Fruit fly (Drosophila melanogaster) whole organism, embryonic: ENCODE data around the gene CG12024.
A peak's percentile ranks its signal among the peaks of the same experiment; 100 is the strongest.

Source experiments
- Adf1 ChIP-seq: fragments of 200-800 bp; sonication (Bioruptor generic); IDR thresholded peaks from 2 replicates; pipeline ENCODE4 v1.3.6; 2022; ENCODE audit warnings: missing biosample characterization, missing genetic modification characterization
- Atf-2 ChIP-seq: fragments of 200-800 bp; sonication (Bioruptor generic); optimal IDR thresholded peaks from 2 replicates; lab custom pipeline; 2016; ENCODE audit warnings: missing biosample characterization, missing genetic modification characterization
- Bdp1 ChIP-seq: fragments of 200-800 bp; sonication (Bioruptor generic); optimal IDR thresholded peaks from 3 replicates; lab custom pipeline; 2016; ENCODE audit warnings: missing biosample characterization, missing genetic modification characterization
- CG10321 ChIP-seq: fragments of 200-800 bp; sonication (Bioruptor generic); IDR thresholded peaks from 2 replicates; pipeline ENCODE4 v1.3.6; 2022; ENCODE audit warnings: missing biosample characterization, missing genetic modification characterization
- CG10543 ChIP-seq: fragments of 200-800 bp; sonication (Bioruptor generic); optimal IDR thresholded peaks from 3 replicates; lab custom pipeline; 2017; ENCODE audit warnings: missing biosample characterization, mild to moderate bottlenecking, missing genetic modification characterization, moderate library complexity
- CG12299 ChIP-seq: fragments of 200-800 bp; sonication (Bioruptor generic); optimal IDR thresholded peaks from 2 replicates; lab custom pipeline; 2018; ENCODE audit warnings: missing biosample characterization, mild to moderate bottlenecking, missing genetic modification characterization
- CG14050 ChIP-seq: fragments of 200-800 bp; sonication (Bioruptor generic); IDR thresholded peaks from 3 replicates; pipeline ENCODE4 v1.3.6; 2022; ENCODE audit warnings: missing biosample characterization, missing genetic modification characterization
- CG14710 ChIP-seq: fragments of 200-800 bp; sonication (Bioruptor generic); optimal IDR thresholded peaks from 3 replicates; lab custom pipeline; 2019; ENCODE audit warnings: missing biosample characterization, mild to moderate bottlenecking, missing genetic modification characterization, moderate library complexity
- CG14965 ChIP-seq: fragments of 200-800 bp; sonication (Bioruptor generic); optimal IDR thresholded peaks from 2 replicates; lab custom pipeline; 2016; ENCODE audit warnings: missing biosample characterization, missing genetic modification characterization, borderline replicate concordance
- CG16813 ChIP-seq: fragments of 200-800 bp; sonication (Bioruptor generic); IDR thresholded peaks from 3 replicates; pipeline ENCODE4 v1.3.6; 2022; ENCODE audit warnings: missing biosample characterization, missing genetic modification characterization; ENCODE audit not compliant: partially characterized antibody
- CG16863 ChIP-seq: fragments of 200-800 bp; sonication (Bioruptor generic); optimal IDR thresholded peaks from 3 replicates; lab custom pipeline; 2016; ENCODE audit warnings: missing biosample characterization, missing genetic modification characterization
- CG17802 ChIP-seq: fragments of 200-800 bp; sonication (Bioruptor generic); optimal IDR thresholded peaks from 2 replicates; lab custom pipeline; 2018; ENCODE audit warnings: missing biosample characterization, mild to moderate bottlenecking, missing genetic modification characterization, moderate library complexity
- CG18262 ChIP-seq: fragments of 200-800 bp; optimal IDR thresholded peaks from 3 replicates; lab custom pipeline; 2019; ENCODE audit warnings: missing biosample characterization, mild to moderate bottlenecking, missing genetic modification characterization, moderate library complexity
- CG2120 ChIP-seq: fragments of 200-800 bp; sonication (Bioruptor generic); optimal IDR thresholded peaks from 3 replicates; lab custom pipeline; 2016; ENCODE audit warnings: missing biosample characterization, missing genetic modification characterization
- CG2889 ChIP-seq: fragments of 200-800 bp; sonication (Bioruptor generic); IDR thresholded peaks from 3 replicates; pipeline ENCODE4 v1.3.6; 2022; ENCODE audit warnings: missing biosample characterization, missing genetic modification characterization
- CG30403 ChIP-seq: fragments of 200-800 bp; sonication (Bioruptor generic); optimal IDR thresholded peaks from 3 replicates; lab custom pipeline; 2016; ENCODE audit warnings: missing biosample characterization, missing genetic modification characterization
- CG34422 ChIP-seq: fragments of 200-800 bp; sonication (Bioruptor generic); IDR thresholded peaks from 3 replicates; pipeline ENCODE4 v1.3.6; 2022; ENCODE audit warnings: missing biosample characterization, missing genetic modification characterization
- CG4328 ChIP-seq: fragments of 200-800 bp; sonication (Bioruptor generic); optimal IDR thresholded peaks from 3 replicates; lab custom pipeline; 2017; ENCODE audit warnings: missing biosample characterization, missing genetic modification reagents, missing genetic modification characterization
- CG7357 ChIP-seq: fragments of 200-800 bp; sonication (Bioruptor generic); IDR thresholded peaks from 3 replicates; pipeline ENCODE4 v1.3.6; 2022; ENCODE audit warnings: missing biosample characterization, missing genetic modification characterization
- CG8478 ChIP-seq: fragments of >200 bp; optimal IDR thresholded peaks from 2 replicates; lab custom pipeline; 2018
- CG8944 ChIP-seq: fragments of 200-800 bp; sonication (Bioruptor generic); optimal IDR thresholded peaks from 3 replicates; lab custom pipeline; 2016; ENCODE audit warnings: missing biosample characterization, missing genetic modification characterization
- CG9215 ChIP-seq: fragments of 200-800 bp; sonication (Bioruptor generic); IDR thresholded peaks from 2 replicates; pipeline ENCODE4 v1.3.6; 2022; ENCODE audit warnings: missing biosample characterization, missing genetic modification characterization
- ERR ChIP-seq: fragments of 200-800 bp; sonication (Bioruptor generic); optimal IDR thresholded peaks from 2 replicates; lab custom pipeline; 2016; ENCODE audit warnings: missing biosample characterization, missing genetic modification characterization
- Ets97D ChIP-seq: fragments of 200-800 bp; sonication (Bioruptor generic); optimal IDR thresholded peaks from 3 replicates; lab custom pipeline; 2016; ENCODE audit warnings: missing biosample characterization, missing genetic modification characterization
- HHEX ChIP-seq: fragments of 200-800 bp; sonication (Bioruptor generic); optimal IDR thresholded peaks from 3 replicates; lab custom pipeline; 2017; ENCODE audit warnings: missing biosample characterization, mild to moderate bottlenecking, missing genetic modification characterization, missing genetic modification reagents
- Hmx ChIP-seq: fragments of 200-800 bp; sonication (Bioruptor generic); optimal IDR thresholded peaks from 2 replicates; lab custom pipeline; 2016; ENCODE audit warnings: missing biosample characterization, missing genetic modification characterization
- Hr39 ChIP-seq: fragments of >200 bp; optimal IDR thresholded peaks from 2 replicates; lab custom pipeline; 2017
- Lhr ChIP-seq: fragments of 200-800 bp; sonication (Bioruptor generic); optimal IDR thresholded peaks from 3 replicates; lab custom pipeline; 2017; ENCODE audit warnings: mild to moderate bottlenecking, missing biosample characterization, missing genetic modification reagents, missing genetic modification characterization
- Meics ChIP-seq: fragments of 200-800 bp; sonication (Bioruptor generic); optimal IDR thresholded peaks from 2 replicates; lab custom pipeline; 2017; ENCODE audit warnings: missing biosample characterization, mild to moderate bottlenecking, missing genetic modification characterization
- Taf1 ChIP-seq: fragments of 200-800 bp; sonication (Bioruptor generic); IDR thresholded peaks from 2 replicates; pipeline ENCODE4 v1.3.6; 2022; ENCODE audit warnings: missing biosample characterization, missing genetic modification characterization
- ac ChIP-seq: fragments of 200-800 bp; sonication (Bioruptor generic); optimal IDR thresholded peaks from 3 replicates; lab custom pipeline; 2017; ENCODE audit warnings: missing biosample characterization, mild to moderate bottlenecking, missing genetic modification characterization
- al ChIP-seq: fragments of 200-800 bp; sonication (Bioruptor generic); IDR thresholded peaks from 2 replicates; pipeline ENCODE4 v1.3.6; 2022; ENCODE audit warnings: missing biosample characterization, missing genetic modification characterization
- ase ChIP-seq: fragments of 200-800 bp; sonication (Bioruptor generic); IDR thresholded peaks from 3 replicates; pipeline ENCODE4 v1.3.6; 2022; ENCODE audit warnings: missing biosample characterization, missing genetic modification characterization
- bigmax ChIP-seq: fragments of 200-800 bp; sonication (Bioruptor generic); optimal IDR thresholded peaks from 2 replicates; lab custom pipeline; 2018; ENCODE audit warnings: missing biosample characterization, mild to moderate bottlenecking, missing genetic modification characterization
- cato ChIP-seq: fragments of 200-800 bp; sonication (Bioruptor generic); optimal IDR thresholded peaks from 2 replicates; lab custom pipeline; 2016; ENCODE audit warnings: missing biosample characterization, missing genetic modification characterization, borderline replicate concordance
- croc ChIP-seq: fragments of 200-800 bp; sonication (Bioruptor generic); conservative IDR thresholded peaks from 3 replicates; pipeline ENCODE4 v1.3.6; 2022; ENCODE audit warnings: missing biosample characterization, missing genetic modification characterization
- da ChIP-seq: fragments of 200-800 bp; sonication (Bioruptor generic); optimal IDR thresholded peaks from 2 replicates; lab custom pipeline; 2016; ENCODE audit warnings: missing biosample characterization, missing genetic modification characterization
- disco-r ChIP-seq: fragments of 200-800 bp; sonication (Bioruptor generic); optimal IDR thresholded peaks from 2 replicates; lab custom pipeline; 2016; ENCODE audit warnings: missing biosample characterization, missing genetic modification characterization
- emc ChIP-seq: fragments of 200-800 bp; sonication (Bioruptor generic); optimal IDR thresholded peaks from 2 replicates; lab custom pipeline; 2016; ENCODE audit warnings: missing biosample characterization, missing genetic modification characterization
- ftz-f1 ChIP-seq: fragments of 200-800 bp; sonication (Bioruptor generic); optimal IDR thresholded peaks from 2 replicates; lab custom pipeline; 2016; ENCODE audit warnings: missing biosample characterization, missing genetic modification characterization
- grn ChIP-seq: fragments of 200-800 bp; sonication (Bioruptor generic); optimal IDR thresholded peaks from 3 replicates; lab custom pipeline; 2017; ENCODE audit warnings: missing biosample characterization, missing genetic modification characterization
- gt ChIP-seq: fragments of 200-800 bp; sonication (Bioruptor generic); IDR thresholded peaks from 2 replicates; pipeline ENCODE4 v1.3.6; 2022; ENCODE audit warnings: missing biosample characterization, missing genetic modification characterization
- kay ChIP-seq: fragments of 200-800 bp; sonication (Bioruptor generic); optimal IDR thresholded peaks from 2 replicates; lab custom pipeline; 2016; ENCODE audit warnings: missing biosample characterization, missing genetic modification characterization
- org-1 ChIP-seq: fragments of 200-800 bp; sonication (Bioruptor generic); optimal IDR thresholded peaks from 2 replicates; lab custom pipeline; 2017; ENCODE audit warnings: missing biosample characterization, missing genetic modification characterization
- ro ChIP-seq: fragments of 200-800 bp; sonication (Bioruptor generic); IDR thresholded peaks from 2 replicates; pipeline ENCODE4 v1.3.6; 2022; ENCODE audit warnings: missing biosample characterization, missing genetic modification characterization
- row ChIP-seq: fragments of 200-800 bp; sonication (Bioruptor generic); IDR thresholded peaks from 3 replicates; pipeline ENCODE4 v1.3.6; 2022; ENCODE audit warnings: missing biosample characterization, missing genetic modification characterization
- sd ChIP-seq: fragments of 200-800 bp; sonication (Bioruptor generic); optimal IDR thresholded peaks from 3 replicates; lab custom pipeline; 2018; ENCODE audit warnings: missing biosample characterization, mild to moderate bottlenecking, missing genetic modification characterization, moderate library complexity
- sens ChIP-seq: fragments of 200-800 bp; sonication (Bioruptor generic); peaks from one replicate; lab custom pipeline; 2016; ENCODE audit warnings: missing biosample characterization, missing genetic modification characterization
- slou ChIP-seq: fragments of 200-800 bp; sonication (Bioruptor generic); optimal IDR thresholded peaks from 3 replicates; lab custom pipeline; 2016; ENCODE audit warnings: missing biosample characterization, missing genetic modification characterization
- tio ChIP-seq: fragments of 200-800 bp; sonication (Bioruptor generic); optimal IDR thresholded peaks from 2 replicates; lab custom pipeline; 2017; ENCODE audit warnings: missing biosample characterization, missing genetic modification characterization, inconsistent platforms
- z ChIP-seq: fragments of 200-800 bp; sonication (Bioruptor generic); IDR thresholded peaks from 3 replicates; pipeline ENCODE4 v1.3.6; 2022; ENCODE audit warnings: missing biosample characterization, missing genetic modification characterization

Gene CG12024

DNA sequence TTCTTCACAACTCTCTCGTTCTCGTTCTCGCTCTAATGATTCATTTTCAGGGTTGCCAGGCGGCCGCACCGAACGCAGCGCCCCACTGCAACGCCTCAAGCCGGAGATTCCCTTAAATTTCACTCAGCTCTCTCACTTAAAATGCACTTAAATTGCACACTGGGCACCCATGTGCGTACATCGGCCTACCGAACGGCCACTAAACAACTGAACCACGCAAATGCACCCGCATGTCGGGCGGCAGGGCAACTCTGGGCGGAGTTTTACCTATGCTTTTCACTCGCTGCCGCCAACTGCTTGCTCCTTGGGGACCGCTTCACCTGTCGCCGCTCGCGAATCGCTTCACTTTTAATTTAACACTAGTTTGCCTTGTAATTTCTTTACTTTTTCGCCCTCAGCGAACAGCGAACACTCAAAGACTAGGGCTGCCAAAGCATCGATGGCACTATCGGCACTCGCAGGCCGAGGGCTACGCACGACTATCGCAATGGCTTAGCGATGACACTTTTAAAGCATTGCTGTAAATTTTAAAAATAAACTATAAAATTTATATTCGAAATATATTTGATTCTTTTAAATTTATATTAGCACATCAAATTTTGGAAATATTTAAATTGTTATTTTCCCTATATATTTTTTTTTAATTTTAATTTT, 5.0 kb downstream of the CG12024 start, which contains the start of gene Rap1 (continued):
- TF ChIP-seq Meics (GFP tag; lab: Kevin White, UChicago) (peak; percentile 75), CG16863 (GFP tag; lab: Kevin White, UChicago) (peak; percentile 25), Ets97D (peak; percentile 63), CG30403 (GFP tag; lab: Kevin White, UChicago) (peak; percentile 83), bigmax (GFP tag; lab: Kevin White, UChicago) (no peak), CG18262 (tag; lab: Kevin White, UChicago) (peak; percentile 77), org-1 (GFP tag; lab: Kevin White, UChicago) (peak; percentile 16), Taf1 (GFP tag; lab: Robert Waterston, UW) (peak; percentile 25; the same call in 1 of the 2 replicates), slou (peak; percentile 50), Atf-2 (GFP tag; lab: Kevin White, UChicago) (peak; percentile 39), CG4328 (GFP tag; lab: Kevin White, UChicago) (peak; percentile 62), CG12299 (tag; lab: Kevin White, UChicago) (no peak), CG9215 (GFP tag; lab: Robert Waterston, UW) (peak; percentile 82), sens (peak; percentile 85), CG8944 (GFP tag; lab: Kevin White, UChicago) (peak; percentile 53), disco-r (GFP tag; lab: Kevin White, UChicago) (no peak), Adf1 (GFP tag; lab: Robert Waterston, UW) (peak; percentile 36), ac (GFP tag; lab: Kevin White, UChicago) (no peak), Hr39 (lab: Kevin White, UChicago) (no peak), CG14710 (tag; lab: Kevin White, UChicago) (peak; percentile 62), al (GFP tag; lab: Robert Waterston, UW) (peak; percentile 67), ftz-f1 (GFP tag; lab: Kevin White, UChicago) (peak; percentile 38), gt (GFP tag; lab: Robert Waterston, UW) (peak; percentile 36; the same call in 1 of the 2 replicates), emc (peak; percentile 18), CG14965 (no peak), row (GFP tag; lab: Robert Waterston, UW) (peak; percentile 93), kay (GFP tag; lab: Kevin White, UChicago) (peak; percentile 95), da (GFP tag; lab: Kevin White, UChicago) (no peak), HHEX (GFP tag; lab: Kevin White, UChicago) (peak; percentile 60), Bdp1 (peak; percentile 19), z (GFP tag; lab: Robert Waterston, UW) (no peak), CG7357 (GFP tag; lab: Robert Waterston, UW) (peak; percentile 15; the same call in 1 of the 3 replicates), tio (GFP tag; lab: Kevin White, UChicago) (no peak), ro (no peak), sd (no peak), ase (GFP tag; lab: Robert Waterston, UW) (peak; percentile 62; the same call in 2 of the 3 replicates), CG34422 (GFP tag; lab: Robert Waterston, UW) (peak; percentile 64; the same call in 1 of the 3 replicates), CG14050 (GFP tag; lab: Robert Waterston, UW) (peak; percentile 28; the same call in 2 of the 3 replicates), ERR (GFP tag; lab: Kevin White, UChicago) (peak; percentile 35), Lhr (GFP tag; lab: Kevin White, UChicago) (peak; percentile 19), CG2120 (peak; percentile 69), cato (GFP tag; lab: Kevin White, UChicago) (peak; percentile 37), CG16813 (GFP tag; lab: Robert Waterston, UW) (peak; percentile 97), Hmx (no peak), CG17802 (tag; lab: Kevin White, UChicago) (no peak), croc (GFP tag; lab: Robert Waterston, UW) (peak; percentile 51; the same call in 2 of the 3 replicates), CG10543 (GFP tag; lab: Kevin White, UChicago) (peak; percentile 32), CG2889 (GFP tag; lab: Robert Waterston, UW) (peak; percentile 64; the same call in 2 of the 3 replicates), CG10321 (0 out of 2 replicates have a peak, but pooled peaks have one; percentile 25), grn (no peak), CG8478 (lab: Kevin White, UChicago) (peak; percentile 47)
